Worm (Caenorhabditis elegans) whole organism, mixed stage, embryonic: Measurements from ENCODE around the gene ZK1086.2.
A peak's percentile ranks its signal among the peaks of the same experiment; 100 is the strongest.

Experiments used
- M03D4.4 ChIP-seq: sonication (generic microtip); optimal IDR thresholded peaks from 2 replicates; lab custom pipeline; 2017; ENCODE audit warnings: mild to moderate bottlenecking, missing genetic modification characterization, missing compliant biosample characterization
- bed-3 ChIP-seq: fragments of 200-800 bp; sonication (Bioruptor generic); optimal IDR thresholded peaks from 3 replicates; lab custom pipeline; 2018; ENCODE audit warnings: mild to moderate bottlenecking, missing genetic modification characterization, moderate library complexity, missing compliant biosample characterization
- ceh-39 ChIP-seq: fragments of 150-350 bp; optimal IDR thresholded peaks from 2 replicates; lab custom pipeline; 2014; ENCODE audit warnings: missing biosample characterization, missing genetic modification characterization
- ceh-43 ChIP-seq: fragments of 200-800 bp; sonication (Bioruptor generic); optimal IDR thresholded peaks from 2 replicates; lab custom pipeline; 2018; ENCODE audit warnings: mild to moderate bottlenecking, missing genetic modification characterization, moderate library complexity, missing compliant biosample characterization
- ces-1 ChIP-seq: fragments of 150-350 bp; optimal IDR thresholded peaks from 2 replicates; lab custom pipeline; 2014; ENCODE audit warnings: missing biosample characterization, missing genetic modification reagents, missing genetic modification characterization
- drap-1 ChIP-seq: fragments of 200-800 bp; sonication (Bioruptor generic); optimal IDR thresholded peaks from 3 replicates; lab custom pipeline; 2018; ENCODE audit warnings: mild to moderate bottlenecking, missing genetic modification characterization, missing compliant biosample characterization
- elt-1 ChIP-seq: sonication (generic microtip); optimal IDR thresholded peaks from 2 replicates; lab custom pipeline; 2017; ENCODE audit warnings: missing genetic modification characterization, mild to moderate bottlenecking, missing compliant biosample characterization, antibody characterized with exemption, moderate library complexity, borderline replicate concordance; ENCODE audit not compliant: insufficient read depth
- elt-3 ChIP-seq: fragments of 150-350 bp; optimal IDR thresholded peaks from 2 replicates; lab custom pipeline; 2014; ENCODE audit warnings: missing biosample characterization, missing genetic modification characterization
- flh-1 ChIP-seq: fragments of 200-800 bp; sonication (Bioruptor generic); optimal IDR thresholded peaks from 2 replicates; lab custom pipeline; 2018; ENCODE audit warnings: mild to moderate bottlenecking, missing genetic modification characterization, moderate library complexity, missing compliant biosample characterization
- hlh-1 ChIP-seq: fragments of 150-350 bp; optimal IDR thresholded peaks from 2 replicates; lab custom pipeline; 2014; ENCODE audit warnings: missing biosample characterization, missing genetic modification reagents, missing genetic modification characterization
- lin-13 ChIP-seq: fragments of 150-350 bp; optimal IDR thresholded peaks from 2 replicates; lab custom pipeline; 2014; ENCODE audit warnings: missing biosample characterization, missing genetic modification characterization
- mab-5 ChIP-seq: fragments of 150-350 bp; optimal IDR thresholded peaks from 2 replicates; lab custom pipeline; 2014; ENCODE audit warnings: missing biosample characterization, missing genetic modification characterization
- mep-1 ChIP-seq: fragments of 150-350 bp; optimal IDR thresholded peaks from 2 replicates; lab custom pipeline; 2017; ENCODE audit warnings: missing biosample characterization, missing genetic modification reagents, missing genetic modification characterization, inconsistent platforms
- mls-2 ChIP-seq: sonication (generic microtip); optimal IDR thresholded peaks from 2 replicates; lab custom pipeline; 2016; ENCODE audit warnings: mild to moderate bottlenecking, missing genetic modification characterization, moderate library complexity, missing compliant biosample characterization
- nhr-2 ChIP-seq: fragments of 150-350 bp; optimal IDR thresholded peaks from 2 replicates; lab custom pipeline; 2014; ENCODE audit warnings: missing biosample characterization, missing genetic modification characterization
- nhr-237 ChIP-seq: fragments of 150-350 bp; optimal IDR thresholded peaks from 2 replicates; lab custom pipeline; 2014; ENCODE audit warnings: missing biosample characterization, missing genetic modification characterization
- nhr-76 ChIP-seq: sonication (generic microtip); optimal IDR thresholded peaks from 2 replicates; lab custom pipeline; 2017; ENCODE audit warnings: missing biosample characterization, missing genetic modification characterization
- pha-4 ChIP-seq: fragments of 150-350 bp; optimal IDR thresholded peaks from 2 replicates; lab custom pipeline; 2018; ENCODE audit warnings: missing biosample characterization, missing genetic modification reagents, missing genetic modification characterization
- snpc-4 ChIP-seq: fragments of 150-350 bp; optimal IDR thresholded peaks from 2 replicates; lab custom pipeline; 2014; ENCODE audit warnings: missing biosample characterization, missing genetic modification characterization
- sptf-1 ChIP-seq: sonication (generic microtip); optimal IDR thresholded peaks from 2 replicates; lab custom pipeline; 2017; ENCODE audit warnings: mild to moderate bottlenecking, missing genetic modification characterization, moderate library complexity, missing compliant biosample characterization
- unc-120 ChIP-seq: sonication (generic microtip); optimal IDR thresholded peaks from 2 replicates; lab custom pipeline; 2017; ENCODE audit warnings: missing genetic modification characterization, missing compliant biosample characterization; ENCODE audit not compliant: poor library complexity, severe bottlenecking
- unc-39 ChIP-seq: fragments of 150-350 bp; optimal IDR thresholded peaks from 2 replicates; lab custom pipeline; 2014; ENCODE audit warnings: missing biosample characterization, missing genetic modification characterization
- unc-62 ChIP-seq: fragments of 150-350 bp; optimal IDR thresholded peaks from 2 replicates; lab custom pipeline; 2014; ENCODE audit warnings: missing biosample characterization, missing genetic modification reagents, missing genetic modification characterization

Gene ZK1086.2

ce11 chrX:13755469-13755868 is 38.0 kb downstream of the ZK1086.2 start, which contains the start of gene aakb-1:
TSS of gene aakb-1 (plus strand) at chrX:13755769.
- no peak for TF ChIP-seq M03D4.4 (tag; lab: Kevin White, UChicago)

ce11 chrX:13754498-13754897 is 38.9 kb downstream of the ZK1086.2 start:
- TF ChIP-seq ces-1 (GFP tag; lab: Kevin White, UChicago) (peak; percentile 45), nhr-237 (tag; lab: Kevin White, UChicago) (no peak), unc-120 (tag; lab: Kevin White, UChicago) (peak; percentile 23)

- TF ChIP-seq mep-1 (tag; lab: Kevin White, UChicago) (no peak), hlh-1 (tag; lab: Kevin White, UChicago) (peak; percentile 4)
Measured at ce11 chrX:13752822-13753581, 40.4 kb downstream of the ZK1086.2 start.

- TF ChIP-seq mab-5 (tag; lab: Kevin White, UChicago) (no peak), drap-1 (GFP tag; lab: Kevin White, UChicago) (no peak), unc-120 (tag; lab: Kevin White, UChicago) (no peak), nhr-76 (tag; lab: Kevin White, UChicago) (no peak), unc-39 (no peak), lin-13 (no peak), ceh-43 (GFP tag; lab: Kevin White, UChicago) (no peak), hlh-1 (tag; lab: Kevin White, UChicago) (no peak), sptf-1 (tag; lab: Kevin White, UChicago) (no peak)
Measured at ce11 chrX:13747997-13748396, 45.4 kb downstream of the ZK1086.2 start.

ce11 chrX:13746661-13747365 is 46.6 kb downstream of the ZK1086.2 start, which contains the start of gene nhr-71:
TSS of gene nhr-71 (plus strand) at chrX:13747315.
- TF ChIP-seq snpc-4 (no peak), nhr-2 (tag; lab: Kevin White, UChicago) (peak; percentile 19), ceh-39 (tag; lab: Kevin White, UChicago) (peak; percentile 11)
- TF ChIP-seq, all 35 proteins: peak for 2

- no peak for TF ChIP-seq mls-2 (tag; lab: Kevin White, UChicago)
- no peak for TF ChIP-seq bed-3
- TF ChIP-seq pha-4 (tag; lab: Kevin White, UChicago) = no peak
- no peak for TF ChIP-seq mep-1 (tag; lab: Kevin White, UChicago)
- TF ChIP-seq nhr-237 (tag; lab: Kevin White, UChicago) = no peak
- no peak for TF ChIP-seq unc-120 (tag; lab: Kevin White, UChicago)
- TF ChIP-seq flh-1 (GFP tag; lab: Kevin White, UChicago) = no peak
- TF ChIP-seq hlh-1 (tag; lab: Kevin White, UChicago) = no peak
- TF ChIP-seq elt-3 (tag; lab: Kevin White, UChicago) = no peak
Measured at ce11 chrX:13746231-13746630, 47.2 kb downstream of the ZK1086.2 start.

ce11 chrX:13745558-13745957 is 47.9 kb downstream of the ZK1086.2 start:
- TF ChIP-seq snpc-4 (no peak), sptf-1 (tag; lab: Kevin White, UChicago) (no peak), unc-62 (GFP tag; lab: Kevin White, UChicago) (peak; percentile 24), mep-1 (tag; lab: Kevin White, UChicago) (no peak), pha-4 (tag; lab: Kevin White, UChicago) (peak; percentile 27), mab-5 (tag; lab: Kevin White, UChicago) (no peak), elt-1 (peak; percentile 44)
